Worm (Caenorhabditis elegans) whole organism, L4 larva: ENCODE results near the gene Y22D7AL.4.

Experiments
- F26F4.8 ChIP-seq: fragments of 200-800 bp; sonication (Bioruptor generic); conservative IDR thresholded peaks from 2 replicates; pipeline ENCODE4 v1.3.6; 2022; ENCODE audit warnings: missing genetic modification characterization, missing compliant biosample characterization
- F44E2.7 ChIP-seq: fragments of 200-800 bp; sonication (Bioruptor generic); IDR thresholded peaks from 2 replicates; pipeline ENCODE4 v2.1.2; 2022; ENCODE audit warnings: missing genetic modification characterization, missing compliant biosample characterization
- F49E8.2 ChIP-seq: sonication (generic microtip); optimal IDR thresholded peaks from 2 replicates; lab custom pipeline; 2016; ENCODE audit warnings: missing compliant biosample characterization, mild to moderate bottlenecking, missing genetic modification characterization, borderline replicate concordance
- T26A8.4 ChIP-seq: fragments of 200-800 bp; sonication (Bioruptor generic); IDR thresholded peaks from 2 replicates; pipeline ENCODE4 v1.3.6; 2022; ENCODE audit warnings: missing genetic modification characterization, missing compliant biosample characterization
- Y75B8A.6 ChIP-seq: fragments of 200-800 bp; sonication (Bioruptor generic); IDR thresholded peaks from 2 replicates; pipeline ENCODE4 v1.3.6; 2022; ENCODE audit warnings: missing genetic modification reagents, missing genetic modification characterization, missing compliant biosample characterization
- ZK546.5 ChIP-seq, 2 experiments: sonication (generic microtip); optimal IDR thresholded peaks; 2 replicates each; lab custom pipeline; 2017; ENCODE audit warnings: missing biosample characterization in 2 of 2, missing genetic modification characterization in 2 of 2
- aly-2 ChIP-seq: sonication (generic microtip); optimal IDR thresholded peaks from 2 replicates; lab custom pipeline; 2018; ENCODE audit warnings: missing biosample characterization, missing genetic modification characterization
- attf-4 ChIP-seq: sonication (generic microtip); optimal IDR thresholded peaks from 3 replicates; lab custom pipeline; 2017; ENCODE audit warnings: missing biosample characterization, missing genetic modification characterization
- ceh-32 ChIP-seq: sonication (generic microtip); optimal IDR thresholded peaks from 2 replicates; lab custom pipeline; 2016; ENCODE audit warnings: mild to moderate bottlenecking, missing genetic modification characterization, missing compliant biosample characterization; ENCODE audit not compliant: poor library complexity
- ceh-44 ChIP-seq: fragments of 200-800 bp; sonication (Bioruptor generic); IDR thresholded peaks from 2 replicates; pipeline ENCODE4 v1.3.6; 2022; ENCODE audit warnings: missing genetic modification reagents, missing genetic modification characterization, missing compliant biosample characterization
- ceh-62 ChIP-seq: sonication (generic microtip); optimal IDR thresholded peaks from 2 replicates; lab custom pipeline; 2017; ENCODE audit warnings: missing biosample characterization, missing genetic modification characterization
- cey-2 ChIP-seq: sonication (generic microtip); optimal IDR thresholded peaks from 3 replicates; lab custom pipeline; 2017; ENCODE audit warnings: missing genetic modification characterization, mild to moderate bottlenecking, missing compliant biosample characterization, antibody characterized with exemption, borderline replicate concordance; ENCODE audit not compliant: insufficient read depth
- daf-16 ChIP-seq, 3 experiments: sonication (generic microtip); optimal IDR thresholded peaks; 2 replicates each; lab custom pipeline; 2016 to 2017; ENCODE audit warnings: missing genetic modification characterization in 3 of 3, missing genetic modification reagents in 3 of 3, mild to moderate bottlenecking in 2 of 3, missing compliant biosample characterization in 2 of 3, missing biosample characterization in 1 of 3, moderate library complexity in 1 of 3
- daf-19 ChIP-seq: fragments of 200-800 bp; sonication (Bioruptor generic); conservative IDR thresholded peaks from 2 replicates; pipeline ENCODE4 v1.3.6; 2022; ENCODE audit warnings: missing genetic modification characterization, missing compliant biosample characterization
- dmd-9 ChIP-seq: fragments of 200-800 bp; sonication (Bioruptor generic); IDR thresholded peaks from 2 replicates; pipeline ENCODE4 v1.3.6; 2022; ENCODE audit warnings: missing genetic modification reagents, missing genetic modification characterization, missing compliant biosample characterization
- dpl-1 ChIP-seq: fragments of 150-350 bp; optimal IDR thresholded peaks from 2 replicates; lab custom pipeline; 2014; ENCODE audit warnings: missing biosample characterization, missing genetic modification reagents, missing genetic modification characterization
- egl-43 ChIP-seq: fragments of 200-800 bp; sonication (Bioruptor generic); IDR thresholded peaks from 2 replicates; pipeline ENCODE4 v1.3.6; 2022; ENCODE audit warnings: missing genetic modification reagents, missing genetic modification characterization, missing compliant biosample characterization
- fkh-10 ChIP-seq: fragments of 150-350 bp; optimal IDR thresholded peaks from 2 replicates; lab custom pipeline; 2014; ENCODE audit warnings: missing biosample characterization, missing genetic modification reagents, missing genetic modification characterization
- hlh-11 ChIP-seq: fragments of 200-800 bp; sonication (Bioruptor generic); optimal IDR thresholded peaks from 2 replicates; lab custom pipeline; 2018; ENCODE audit warnings: mild to moderate bottlenecking, missing genetic modification characterization, missing compliant biosample characterization
- lim-7 ChIP-seq: fragments of 200-800 bp; sonication (Bioruptor generic); IDR thresholded peaks from 2 replicates; pipeline ENCODE4 v1.3.6; 2022; ENCODE audit warnings: missing genetic modification characterization, missing compliant biosample characterization
- lin-1 ChIP-seq: fragments of 200-800 bp; sonication (Bioruptor generic); IDR thresholded peaks from 2 replicates; pipeline ENCODE4 v1.3.6; 2022; ENCODE audit warnings: missing genetic modification reagents, missing genetic modification characterization, missing compliant biosample characterization
- lin-29 ChIP-seq: fragments of 200-800 bp; sonication (Bioruptor generic); IDR thresholded peaks from 2 replicates; pipeline ENCODE4 v1.3.6; 2022; ENCODE audit warnings: missing genetic modification reagents, missing genetic modification characterization, missing compliant biosample characterization
- lin-38 ChIP-seq: fragments of 200-800 bp; sonication (Bioruptor generic); IDR thresholded peaks from 2 replicates; pipeline ENCODE4 v1.3.6; 2022; ENCODE audit warnings: missing genetic modification reagents, missing genetic modification characterization, missing compliant biosample characterization
- madf-9 ChIP-seq: fragments of 200-800 bp; sonication (Bioruptor generic); conservative IDR thresholded peaks from 2 replicates; pipeline ENCODE4 v1.3.6; 2022; ENCODE audit warnings: missing genetic modification reagents, missing genetic modification characterization, missing compliant biosample characterization
- mdl-1 ChIP-seq, 2 experiments: fragments of 150-350 bp in 1 of 2; sonication (generic microtip) in 1 of 2; optimal IDR thresholded peaks; 2 replicates each; lab custom pipeline; 2014 to 2017; ENCODE audit warnings: missing biosample characterization in 2 of 2, missing genetic modification characterization in 2 of 2
- mdt-29 ChIP-seq: fragments of 200-800 bp; sonication (Bioruptor generic); IDR thresholded peaks from 2 replicates; pipeline ENCODE4 v1.3.6; 2022; ENCODE audit warnings: missing genetic modification reagents, missing genetic modification characterization, missing compliant biosample characterization
- mep-1 ChIP-seq: fragments of 150-350 bp; sonication (generic microtip); optimal IDR thresholded peaks from 3 replicates; lab custom pipeline; 2014; ENCODE audit warnings: missing biosample characterization, missing genetic modification characterization
- mxl-2 ChIP-seq: fragments of 200-800 bp; sonication (Bioruptor generic); conservative IDR thresholded peaks from 2 replicates; pipeline ENCODE4 v1.3.6; 2022; ENCODE audit warnings: missing genetic modification reagents, missing genetic modification characterization, missing compliant biosample characterization
- nhr-11 ChIP-seq: fragments of 150-350 bp; optimal IDR thresholded peaks from 2 replicates; lab custom pipeline; 2014; ENCODE audit warnings: missing biosample characterization, missing genetic modification characterization
- nhr-111 ChIP-seq: fragments of 200-800 bp; sonication (Bioruptor generic); optimal IDR thresholded peaks from 2 replicates; lab custom pipeline; 2018; ENCODE audit warnings: mild to moderate bottlenecking, missing genetic modification characterization, missing compliant biosample characterization
- nhr-41 ChIP-seq: fragments of 200-800 bp; sonication (Bioruptor generic); IDR thresholded peaks from 2 replicates; pipeline ENCODE4 v1.3.6; 2022; ENCODE audit warnings: missing genetic modification reagents, missing genetic modification characterization, missing compliant biosample characterization
- nhr-42 ChIP-seq: fragments of 200-800 bp; sonication (Bioruptor generic); IDR thresholded peaks from 2 replicates; pipeline ENCODE4 v1.3.6; 2022; ENCODE audit warnings: missing genetic modification characterization, missing compliant biosample characterization
- nhr-76 ChIP-seq: fragments of 150-350 bp; optimal IDR thresholded peaks from 2 replicates; lab custom pipeline; 2014; ENCODE audit warnings: missing biosample characterization, missing genetic modification characterization
- nhr-77 ChIP-seq: fragments of 150-350 bp; optimal IDR thresholded peaks from 2 replicates; lab custom pipeline; 2014; ENCODE audit warnings: missing biosample characterization, missing genetic modification characterization
- pha-4 ChIP-seq, 2 experiments: fragments of 150-350 bp in 1 of 2; fragments of 200-800 bp in 1 of 2; sonication (Bioruptor generic) in 1 of 2; IDR thresholded peaks in 1 of 2; optimal IDR thresholded peaks in 1 of 2; 2 replicates each; pipeline versions ENCODE4 v1.3.6 to Lab custom; 2014 to 2022; ENCODE audit warnings: missing genetic modification characterization in 2 of 2, missing genetic modification reagents in 2 of 2, missing biosample characterization in 1 of 2, missing compliant biosample characterization in 1 of 2
- php-3 ChIP-seq: fragments of 200-800 bp; sonication (Bioruptor generic); IDR thresholded peaks from 2 replicates; pipeline ENCODE4 v1.3.6; 2022; ENCODE audit warnings: missing genetic modification reagents, missing genetic modification characterization, missing compliant biosample characterization
- sdz-12 ChIP-seq: fragments of 200-800 bp; sonication (Bioruptor generic); optimal IDR thresholded peaks from 2 replicates; lab custom pipeline; 2018; ENCODE audit warnings: mild to moderate bottlenecking, missing genetic modification characterization, missing compliant biosample characterization
- set-16 ChIP-seq: fragments of 200-800 bp; sonication (Bioruptor generic); IDR thresholded peaks from 2 replicates; pipeline ENCODE4 v1.3.6; 2022; ENCODE audit warnings: missing genetic modification reagents, missing genetic modification characterization, missing compliant biosample characterization
- skn-1 ChIP-seq: fragments of 150-350 bp; optimal IDR thresholded peaks from 2 replicates; lab custom pipeline; 2014; ENCODE audit warnings: missing biosample characterization, missing genetic modification characterization
- snpc-1.2 ChIP-seq: fragments of 200-800 bp; sonication (Bioruptor generic); IDR thresholded peaks from 2 replicates; pipeline ENCODE4 v1.3.6; 2022; ENCODE audit warnings: missing genetic modification reagents, missing genetic modification characterization, missing compliant biosample characterization
- snpc-4 ChIP-seq: fragments of 150-350 bp; optimal IDR thresholded peaks from 2 replicates; lab custom pipeline; 2014; ENCODE audit warnings: missing biosample characterization, missing genetic modification characterization
- spr-3 ChIP-seq: fragments of 200-800 bp; sonication (Bioruptor generic); optimal IDR thresholded peaks from 2 replicates; lab custom pipeline; 2018; ENCODE audit warnings: mild to moderate bottlenecking, missing genetic modification characterization, missing compliant biosample characterization
- tra-1 ChIP-seq: fragments of 200-800 bp; sonication (Bioruptor generic); IDR thresholded peaks from 2 replicates; pipeline ENCODE4 v1.3.6; 2022; ENCODE audit warnings: missing genetic modification reagents, missing genetic modification characterization, missing compliant biosample characterization
- ztf-11 ChIP-seq: fragments of 150-350 bp; optimal IDR thresholded peaks from 2 replicates; lab custom pipeline; 2014; ENCODE audit warnings: missing biosample characterization, missing genetic modification characterization
- ztf-7 ChIP-seq: fragments of 150-350 bp; optimal IDR thresholded peaks from 2 replicates; lab custom pipeline; 2014; ENCODE audit warnings: missing biosample characterization, missing genetic modification characterization

The Y22D7AL.4 gene

DNA sequence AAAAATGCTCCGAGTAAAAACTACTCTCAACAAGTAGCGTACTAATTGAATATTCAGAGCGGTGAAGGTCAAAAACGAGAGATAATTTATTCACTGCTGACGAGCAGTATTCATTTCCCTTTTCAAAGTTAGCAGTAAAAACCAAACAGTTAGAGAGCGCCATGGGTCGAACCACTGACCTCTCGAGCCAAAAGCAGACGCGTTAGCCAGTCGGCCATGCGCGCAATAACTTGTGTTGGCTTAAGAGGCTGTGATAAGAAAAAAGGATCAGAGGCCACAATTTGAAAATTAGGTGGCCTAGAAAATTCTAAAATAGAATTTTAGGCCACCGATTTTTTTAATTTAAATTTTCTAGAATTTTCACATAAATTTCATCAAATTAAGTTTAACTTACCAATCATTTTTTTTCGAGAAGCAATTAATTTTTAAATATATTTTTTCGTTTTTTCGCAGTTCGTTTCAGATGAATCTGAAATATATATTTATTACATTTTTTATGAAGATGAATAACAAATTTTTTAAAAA lies 25.7 kb upstream of the Y22D7AL.4 start, which contains the start of gene sms-3 (continued):
- TF ChIP-seq daf-19 (0 out of 2 replicates have a peak, but pooled peaks have one; percentile 61), aly-2 (tag; lab: Kevin White, UChicago) (no peak), mdt-29 (GFP tag; lab: Robert Waterston, UW) (no peak), snpc-1.2 (GFP tag; lab: Robert Waterston, UW) (peak; percentile 63), nhr-111 (GFP tag; lab: Kevin White, UChicago) (peak; percentile 29), spr-3 (GFP tag; lab: Kevin White, UChicago) (no peak), set-16 (GFP tag; lab: Robert Waterston, UW) (no peak), egl-43 (GFP tag; lab: Robert Waterston, UW) (peak; percentile 83), F49E8.2 (tag; lab: Kevin White, UChicago) (peak; percentile 30), lim-7 (peak; percentile 84), skn-1 (tag; lab: Kevin White, UChicago) (no peak), T26A8.4 (GFP tag; lab: Robert Waterston, UW) (0 out of 2 replicates have a peak, but pooled peaks have one; percentile 17)

DNA sequence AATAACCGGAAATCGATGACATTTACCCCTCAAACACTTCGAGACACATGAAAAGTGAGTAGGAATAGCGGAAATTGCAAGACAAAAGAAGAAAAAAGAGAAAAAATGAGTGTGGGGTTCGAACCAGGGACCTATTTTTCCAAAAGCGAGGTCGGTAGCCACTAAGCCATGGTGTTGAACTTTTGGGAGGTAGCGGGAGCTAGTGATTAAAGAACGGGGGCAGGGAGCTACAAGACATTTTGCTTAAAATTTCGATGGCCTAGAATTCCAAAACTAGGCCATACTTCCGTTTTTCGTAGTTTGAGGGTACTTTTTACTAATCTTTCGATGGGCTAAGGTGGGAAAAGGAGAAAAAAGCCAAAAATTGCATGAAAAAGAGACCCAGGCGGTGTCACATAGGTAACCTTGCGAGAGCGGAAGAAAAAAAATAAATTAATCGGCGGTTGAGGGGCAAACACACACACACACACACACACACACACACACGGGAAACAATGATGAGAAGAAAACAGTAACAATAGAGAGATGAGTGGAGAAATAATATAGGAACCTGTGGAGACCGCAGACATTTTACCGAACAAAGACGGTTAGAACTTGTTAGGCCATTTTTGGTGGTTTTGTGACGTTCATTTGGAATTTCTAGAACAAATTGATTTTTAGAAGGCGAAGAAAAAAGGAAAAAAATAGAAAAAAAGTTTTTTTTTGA lies 24.8 kb upstream of the Y22D7AL.4 start:
- TF ChIP-seq ztf-7 (no peak), mep-1 (tag; lab: Kevin White, UChicago) (peak; percentile 46), nhr-42 (GFP tag; lab: Robert Waterston, UW) (peak; percentile 82), mxl-2 (no peak), snpc-4 (tag; lab: Kevin White, UChicago) (no peak), sdz-12 (GFP tag; lab: Kevin White, UChicago) (peak; percentile 84), hlh-11 (tag; lab: Kevin White, UChicago) (peak; percentile 48), nhr-77 (no peak), lin-38 (GFP tag; lab: Robert Waterston, UW) (peak; percentile 80), lim-7 (peak; percentile 93), ztf-11 (tag; lab: Kevin White, UChicago) (no peak), cey-2 (no peak), dmd-9 (GFP tag; lab: Robert Waterston, UW) (peak; percentile 71; the same call in 1 of the 2 replicates), mdl-1 (tag; optimal IDR thresholded peaks at IDR 0.05; lab: Kevin White, UChicago) (no peak), dpl-1 (GFP tag; lab: Kevin White, UChicago) (no peak), ceh-44 (GFP tag; lab: Robert Waterston, UW) (peak; percentile 79; the same call in 1 of the 2 replicates), fkh-10 (GFP tag; lab: Kevin White, UChicago) (no peak), php-3 (GFP tag; lab: Robert Waterston, UW) (peak; percentile 67), F44E2.7 (GFP tag; lab: Robert Waterston, UW) (peak; percentile 93; the same call in 1 of the 2 replicates), ceh-32 (tag; lab: Kevin White, UChicago) (no peak), attf-4 (tag; lab: Kevin White, UChicago) (no peak), lin-1 (GFP tag; lab: Robert Waterston, UW) (0 out of 2 replicates have a peak, but pooled peaks have one; percentile 66), snpc-1.2 (GFP tag; lab: Robert Waterston, UW) (peak; percentile 45; the same call in 1 of the 2 replicates), mdt-29 (GFP tag; lab: Robert Waterston, UW) (peak; percentile 85), F26F4.8 (peak; percentile 94), tra-1 (peak; percentile 90), daf-16 (GFP tag; optimal IDR thresholded peaks at IDR 0.05; lab: Kevin White, UChicago) (peak; percentile 22 to 79), daf-16 (tag; optimal IDR thresholded peaks at IDR 0.05; lab: Kevin White, UChicago) (peak; percentile 15), nhr-11 (tag; lab: Kevin White, UChicago) (no peak), ZK546.5 (tag; optimal IDR thresholded peaks at IDR 0.05; lab: Kevin White, UChicago) (no peak), madf-9 (GFP tag; lab: Robert Waterston, UW) (peak; percentile 85), Y75B8A.6 (GFP tag; lab: Robert Waterston, UW) (peak; percentile 91), pha-4 (GFP tag; IDR thresholded peaks at IDR 0.05; lab: Robert Waterston, UW) (peak; percentile 93), pha-4 (tag; optimal IDR thresholded peaks at IDR 0.05; lab: Kevin White, UChicago) (no peak), lin-29 (GFP tag; lab: Robert Waterston, UW) (0 out of 2 replicates have a peak, but pooled peaks have one; percentile 47), nhr-41 (peak; percentile 61), nhr-76 (tag; lab: Kevin White, UChicago) (no peak), ceh-62 (no peak), set-16 (GFP tag; lab: Robert Waterston, UW) (no peak)
